Fruit fly (Drosophila melanogaster): ENCODE results near the gene CG15864.

DNA sequence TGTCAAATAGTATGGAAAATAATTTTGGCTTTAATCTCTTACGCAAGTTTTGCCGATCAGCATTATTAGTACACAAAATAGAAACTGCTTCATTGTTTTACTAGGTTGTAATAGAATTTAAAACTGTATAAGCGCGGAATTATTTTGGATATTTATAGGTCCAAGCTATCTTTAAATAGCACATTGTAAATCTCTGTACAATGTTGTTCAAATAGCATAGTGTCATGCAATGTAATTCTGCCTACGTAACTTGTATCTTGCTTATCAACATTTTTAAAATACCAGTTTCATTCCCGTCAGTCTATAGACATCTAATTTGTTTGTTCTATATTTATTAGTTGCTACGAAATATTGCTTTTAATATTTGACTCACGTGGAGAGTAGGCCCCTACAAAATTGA, 43.5 kb upstream of the CG15864 start, which contains the start of gene CheA84a:
- no peak for TF ChIP-seq pan (optimal IDR thresholded peaks at IDR 0.05)
- no peak for TF ChIP-seq Dll (optimal IDR thresholded peaks at IDR 0.05)
- no peak for TF ChIP-seq CG8478 (optimal IDR thresholded peaks at IDR 0.05)
- no peak for TF ChIP-seq psq (optimal IDR thresholded peaks at IDR 0.05)
- TF ChIP-seq EcR (GFP tag; optimal IDR thresholded peaks at IDR 0.05) = no peak
